Worm (Caenorhabditis elegans): Measurements from ENCODE around the gene Y42A5A.5.

Gene Y42A5A.5

DNA sequence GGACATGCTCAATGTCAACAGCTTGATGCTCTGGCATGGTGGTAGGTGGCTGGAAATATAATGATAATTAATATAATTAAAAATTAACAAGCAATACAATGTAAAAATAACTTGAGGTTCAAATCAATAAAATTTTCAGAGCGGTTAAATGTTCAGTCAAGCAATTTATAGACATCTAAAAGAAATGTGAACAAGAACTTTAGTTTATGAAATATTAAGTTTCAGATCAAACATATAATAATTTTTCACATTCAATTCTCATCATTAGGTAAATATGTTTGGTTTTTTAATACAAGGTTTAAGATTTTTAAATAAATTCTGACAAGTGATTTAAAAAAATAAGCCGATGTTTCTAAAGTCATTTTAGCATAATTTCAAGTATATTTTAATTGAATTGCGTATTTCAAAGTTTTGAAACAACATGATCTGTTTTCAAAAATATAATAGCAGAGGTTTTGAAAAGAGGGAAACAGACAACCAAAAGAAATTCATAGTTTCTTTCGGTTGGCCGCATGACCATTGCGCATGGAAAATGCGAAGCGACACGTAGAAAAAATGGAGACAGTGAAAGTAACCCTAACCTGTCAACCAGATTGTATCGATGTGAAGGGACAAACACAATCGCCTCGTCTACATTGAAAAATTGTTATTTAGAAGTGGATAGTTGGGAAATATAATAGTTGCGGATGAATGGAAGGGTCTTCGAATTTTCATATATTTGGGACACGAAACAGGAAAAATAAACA, 49.1 kb downstream of the Y42A5A.5 start, which contains the start of gene T04C12.11:
Gene T04C12.11 (minus strand): TSS at position 51 of the 746 bp plus-strand sequence.
- no peak for TF ChIP-seq unc-62 (GFP tag; optimal IDR thresholded peaks at IDR 0.05)

DNA sequence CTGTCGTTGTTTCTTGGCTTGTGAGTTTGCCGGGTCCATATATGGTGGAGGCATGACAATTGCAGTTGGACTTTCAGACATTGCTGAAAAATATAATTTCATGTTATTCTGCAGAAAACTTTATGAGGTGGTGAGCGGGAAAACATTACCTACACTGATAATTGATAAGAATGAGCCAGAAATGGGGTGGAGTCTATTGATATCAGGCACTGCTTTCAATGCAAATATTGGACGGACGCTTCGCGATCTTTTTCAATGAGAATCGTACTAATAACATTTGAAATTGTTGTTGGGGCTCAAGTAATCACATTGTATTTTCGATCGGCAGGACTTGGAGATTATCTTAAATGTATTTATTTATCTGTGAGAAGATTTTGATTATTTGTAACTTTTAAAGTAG, 50.4 kb downstream of the Y42A5A.5 start, which contains the start of gene T04C12.1:
Gene T04C12.1 (minus strand): TSS at position 90 of the 400 bp plus-strand sequence.
- TF ChIP-seq unc-62 (GFP tag; optimal IDR thresholded peaks at IDR 0.05), result no peak

Data from whole organism, dauer.